Fruit fly (Drosophila melanogaster) whole organism, embryonic: Measurements from ENCODE around the gene RpL27A.

ENCODE experiments used
- Adf1 ChIP-seq: fragments of 200-800 bp; sonication (Bioruptor generic); IDR thresholded peaks from 2 replicates; pipeline ENCODE4 v1.3.6; 2022; ENCODE audit warnings: missing biosample characterization, missing genetic modification characterization
- Blimp-1 ChIP-seq: fragments of 200-800 bp; sonication (Bioruptor generic); optimal IDR thresholded peaks from 3 replicates; lab custom pipeline; 2018; ENCODE audit warnings: missing biosample characterization, missing genetic modification characterization, mild to moderate bottlenecking, moderate library complexity, missing genetic modification reagents
- CG10209 ChIP-seq: fragments of 200-800 bp; sonication (Bioruptor generic); optimal IDR thresholded peaks from 3 replicates; lab custom pipeline; 2017; ENCODE audit warnings: missing biosample characterization, mild to moderate bottlenecking, missing genetic modification characterization, missing genetic modification reagents
- CG10654 ChIP-seq: fragments of 200-800 bp; sonication (Bioruptor generic); optimal IDR thresholded peaks from 2 replicates; lab custom pipeline; 2016; ENCODE audit warnings: missing biosample characterization, missing genetic modification characterization
- CG12155 ChIP-seq: fragments of 200-800 bp; sonication (Bioruptor generic); optimal IDR thresholded peaks from 3 replicates; lab custom pipeline; 2016; ENCODE audit warnings: missing biosample characterization, missing genetic modification characterization
- CG12219 ChIP-seq: fragments of 200-800 bp; sonication (Bioruptor generic); optimal IDR thresholded peaks from 3 replicates; lab custom pipeline; 2018; ENCODE audit warnings: missing biosample characterization, mild to moderate bottlenecking, missing genetic modification characterization
- CG12769 ChIP-seq: fragments of 200-800 bp; sonication (Bioruptor generic); optimal IDR thresholded peaks from 2 replicates; lab custom pipeline; 2019; ENCODE audit warnings: missing biosample characterization, mild to moderate bottlenecking, missing genetic modification characterization, moderate library complexity
- CG13775 ChIP-seq: fragments of 200-800 bp; sonication (Bioruptor generic); optimal IDR thresholded peaks from 3 replicates; lab custom pipeline; 2017; ENCODE audit warnings: missing biosample characterization, mild to moderate bottlenecking, missing genetic modification characterization
- CG14667 ChIP-seq: fragments of 200-800 bp; sonication (Bioruptor generic); IDR thresholded peaks from 2 replicates; pipeline ENCODE4 v1.3.6; 2022; ENCODE audit warnings: missing biosample characterization, missing genetic modification characterization
- CG17328 ChIP-seq: fragments of 200-800 bp; sonication (Bioruptor generic); IDR thresholded peaks from 2 replicates; pipeline ENCODE4 v1.3.6; 2022; ENCODE audit warnings: missing biosample characterization, missing genetic modification characterization
- CG18262 ChIP-seq: fragments of 200-800 bp; optimal IDR thresholded peaks from 3 replicates; lab custom pipeline; 2019; ENCODE audit warnings: missing biosample characterization, mild to moderate bottlenecking, missing genetic modification characterization, moderate library complexity
- CG1832 ChIP-seq: fragments of 200-800 bp; sonication (Bioruptor generic); optimal IDR thresholded peaks from 2 replicates; lab custom pipeline; 2017; ENCODE audit warnings: missing biosample characterization, mild to moderate bottlenecking, missing genetic modification characterization, inconsistent platforms
- CG2116 ChIP-seq: fragments of 200-800 bp; sonication (Bioruptor generic); optimal IDR thresholded peaks from 3 replicates; lab custom pipeline; 2018; ENCODE audit warnings: missing biosample characterization, mild to moderate bottlenecking, missing genetic modification characterization
- CG30431 ChIP-seq: fragments of 200-800 bp; sonication (Bioruptor generic); optimal IDR thresholded peaks from 2 replicates; lab custom pipeline; 2017; ENCODE audit warnings: missing biosample characterization, missing genetic modification characterization
- CG34376 ChIP-seq: fragments of 200-800 bp; sonication (Bioruptor generic); optimal IDR thresholded peaks from 2 replicates; lab custom pipeline; 2018; ENCODE audit warnings: missing biosample characterization, mild to moderate bottlenecking, missing genetic modification characterization
- CG7357 ChIP-seq: fragments of 200-800 bp; sonication (Bioruptor generic); IDR thresholded peaks from 3 replicates; pipeline ENCODE4 v1.3.6; 2022; ENCODE audit warnings: missing biosample characterization, missing genetic modification characterization
- CG7372 ChIP-seq: fragments of 200-800 bp; sonication (Bioruptor generic); IDR thresholded peaks from 2 replicates; pipeline ENCODE4 v1.3.6; 2022; ENCODE audit warnings: missing biosample characterization, missing genetic modification characterization
- CG7987 ChIP-seq: fragments of 200-800 bp; sonication (Bioruptor generic); optimal IDR thresholded peaks from 2 replicates; lab custom pipeline; 2018; ENCODE audit warnings: missing biosample characterization, mild to moderate bottlenecking, missing genetic modification characterization, moderate library complexity
- D ChIP-seq, 2 experiments: fragments of 200-800 bp in 1 of 2; fragments of >200 bp in 1 of 2; sonication (Bioruptor generic) in 1 of 2; optimal IDR thresholded peaks; 2 replicates in 1 of 2; 3 replicates in 1 of 2; lab custom pipeline; 2017; ENCODE audit warnings: mild to moderate bottlenecking in 1 of 2, missing biosample characterization in 1 of 2, missing genetic modification characterization in 1 of 2, missing genetic modification reagents in 1 of 2
- D19B ChIP-seq: fragments of 200-800 bp; sonication (Bioruptor generic); optimal IDR thresholded peaks from 2 replicates; lab custom pipeline; 2017; ENCODE audit warnings: missing biosample characterization, mild to moderate bottlenecking, missing genetic modification characterization
- Deaf1 ChIP-seq: fragments of 200-800 bp; optimal IDR thresholded peaks from 3 replicates; lab custom pipeline; 2019; ENCODE audit warnings: missing biosample characterization, mild to moderate bottlenecking, missing genetic modification characterization, moderate library complexity
- Dip3 ChIP-seq: fragments of 200-800 bp; sonication (Bioruptor generic); optimal IDR thresholded peaks from 3 replicates; lab custom pipeline; 2016; ENCODE audit warnings: missing biosample characterization, missing genetic modification characterization
- Dref ChIP-seq: fragments of 200-800 bp; sonication (Bioruptor generic); IDR thresholded peaks from 2 replicates; pipeline ENCODE4 v1.3.6; 2022; ENCODE audit warnings: missing biosample characterization, missing genetic modification characterization
- Hand ChIP-seq: fragments of 200-800 bp; sonication (Bioruptor generic); optimal IDR thresholded peaks from 2 replicates; lab custom pipeline; 2017; ENCODE audit warnings: mild to moderate bottlenecking, missing biosample characterization, missing genetic modification reagents, missing genetic modification characterization
- Hmx ChIP-seq: fragments of 200-800 bp; sonication (Bioruptor generic); optimal IDR thresholded peaks from 2 replicates; lab custom pipeline; 2016; ENCODE audit warnings: missing biosample characterization, missing genetic modification characterization
- Meics ChIP-seq: fragments of 200-800 bp; sonication (Bioruptor generic); optimal IDR thresholded peaks from 2 replicates; lab custom pipeline; 2017; ENCODE audit warnings: missing biosample characterization, mild to moderate bottlenecking, missing genetic modification characterization
- Oli ChIP-seq: fragments of 200-800 bp; sonication (Bioruptor generic); optimal IDR thresholded peaks from 2 replicates; lab custom pipeline; 2018; ENCODE audit warnings: missing biosample characterization, mild to moderate bottlenecking, missing genetic modification characterization, moderate library complexity
- Scr ChIP-seq: fragments of 200-800 bp; sonication (Bioruptor generic); IDR thresholded peaks from 2 replicates; pipeline ENCODE4 v1.3.6; 2022; ENCODE audit warnings: missing biosample characterization, missing genetic modification characterization; ENCODE audit not compliant: partially characterized antibody
- Sry-δ ChIP-seq: fragments of 200-800 bp; sonication (Bioruptor generic); optimal IDR thresholded peaks from 2 replicates; lab custom pipeline; 2016; ENCODE audit warnings: missing biosample characterization, missing genetic modification characterization
- YL-1 ChIP-seq: fragments of 200-800 bp; sonication (Bioruptor generic); optimal IDR thresholded peaks from 3 replicates; lab custom pipeline; 2017; ENCODE audit warnings: missing biosample characterization, mild to moderate bottlenecking, missing genetic modification characterization
- bigmax ChIP-seq: fragments of 200-800 bp; sonication (Bioruptor generic); optimal IDR thresholded peaks from 2 replicates; lab custom pipeline; 2018; ENCODE audit warnings: missing biosample characterization, mild to moderate bottlenecking, missing genetic modification characterization
- cas ChIP-seq: fragments of 200-800 bp; sonication (Bioruptor generic); IDR thresholded peaks from 2 replicates; pipeline ENCODE4 v1.3.6; 2022; ENCODE audit warnings: missing biosample characterization, missing genetic modification characterization
- dimm ChIP-seq: fragments of 200-800 bp; sonication (Bioruptor generic); IDR thresholded peaks from 2 replicates; pipeline ENCODE4 v1.3.6; 2022; ENCODE audit warnings: missing biosample characterization, missing genetic modification characterization
- ems ChIP-seq: fragments of 200-800 bp; sonication (Bioruptor generic); optimal IDR thresholded peaks from 3 replicates; lab custom pipeline; 2016; ENCODE audit warnings: missing biosample characterization, missing genetic modification characterization
- gce ChIP-seq: fragments of 200-800 bp; sonication (Bioruptor generic); IDR thresholded peaks from 3 replicates; pipeline ENCODE4 v1.3.6; 2022; ENCODE audit warnings: missing biosample characterization, missing genetic modification characterization
- hbn ChIP-seq: fragments of 200-800 bp; sonication (Bioruptor generic); IDR thresholded peaks from 2 replicates; pipeline ENCODE4 v1.3.6; 2022; ENCODE audit warnings: missing biosample characterization, missing genetic modification characterization; ENCODE audit not compliant: partially characterized antibody
- mld ChIP-seq: fragments of 200-800 bp; sonication (Bioruptor generic); IDR thresholded peaks from 3 replicates; pipeline ENCODE4 v1.3.6; 2022; ENCODE audit warnings: missing biosample characterization, missing genetic modification characterization; ENCODE audit not compliant: partially characterized antibody
- pfk ChIP-seq: fragments of 200-800 bp; sonication (Bioruptor generic); optimal IDR thresholded peaks from 2 replicates; lab custom pipeline; 2018; ENCODE audit warnings: missing biosample characterization, mild to moderate bottlenecking, missing genetic modification characterization, moderate library complexity
- pum ChIP-seq: fragments of 200-800 bp; sonication (Bioruptor generic); optimal IDR thresholded peaks from 2 replicates; lab custom pipeline; 2016; ENCODE audit warnings: missing biosample characterization, missing genetic modification characterization
- ranshi ChIP-seq: fragments of 200-800 bp; sonication (Bioruptor generic); IDR thresholded peaks from 2 replicates; pipeline ENCODE4 v1.3.6; 2022; ENCODE audit warnings: missing biosample characterization, missing genetic modification characterization
- sc ChIP-seq, 3 experiments: fragments of >200 bp in 2 of 3; fragments of 200-800 bp in 1 of 3; sonication (Bioruptor generic) in 1 of 3; optimal IDR thresholded peaks; 2 replicates in 2 of 3; 3 replicates in 1 of 3; lab custom pipeline; 2017; ENCODE audit warnings: mild to moderate bottlenecking in 1 of 3, missing biosample characterization in 1 of 3, missing genetic modification characterization in 1 of 3, missing genetic modification reagents in 1 of 3
- shn ChIP-seq: fragments of 200-800 bp; sonication (Bioruptor generic); optimal IDR thresholded peaks from 3 replicates; lab custom pipeline; 2016; ENCODE audit warnings: missing biosample characterization, missing genetic modification characterization
- sim ChIP-seq: fragments of 200-800 bp; sonication (Bioruptor generic); IDR thresholded peaks from 2 replicates; pipeline ENCODE4 v1.3.6; 2022; ENCODE audit warnings: missing biosample characterization, missing genetic modification characterization
- tll ChIP-seq, 2 experiments: fragments of 200-800 bp in 1 of 2; fragments of >200 bp in 1 of 2; sonication (Bioruptor generic) in 1 of 2; optimal IDR thresholded peaks; 2 replicates each; lab custom pipeline; 2017 to 2019; ENCODE audit warnings: missing biosample characterization in 2 of 2, missing genetic modification characterization in 2 of 2, mild to moderate bottlenecking in 1 of 2, moderate library complexity in 1 of 2
- trem ChIP-seq: fragments of 200-800 bp; optimal IDR thresholded peaks from 3 replicates; lab custom pipeline; 2019; ENCODE audit warnings: missing biosample characterization, mild to moderate bottlenecking, missing genetic modification characterization, moderate library complexity
- tup ChIP-seq: fragments of 200-800 bp; sonication (Bioruptor generic); optimal IDR thresholded peaks from 2 replicates; lab custom pipeline; 2016; ENCODE audit warnings: missing biosample characterization, mild to moderate bottlenecking, missing genetic modification characterization, moderate library complexity
- unc-4 ChIP-seq: fragments of 200-800 bp; sonication (Bioruptor generic); IDR thresholded peaks from 2 replicates; pipeline ENCODE4 v1.3.6; 2022; ENCODE audit warnings: missing biosample characterization, missing genetic modification characterization; ENCODE audit not compliant: partially characterized antibody
- wor ChIP-seq: fragments of 200-800 bp; sonication (Bioruptor generic); IDR thresholded peaks from 2 replicates; pipeline ENCODE4 v1.3.6; 2022; ENCODE audit warnings: missing biosample characterization, missing genetic modification characterization
- zfh1 ChIP-seq: fragments of 200-800 bp; sonication (Bioruptor generic); IDR thresholded peaks from 3 replicates; pipeline ENCODE4 v1.3.6; 2022; ENCODE audit warnings: missing biosample characterization, missing genetic modification characterization

RpL27A gene

dm6 chr2L:4448582-4449016 lies 9.6 kb downstream of the RpL27A start, which contains the start of gene MFS18 (continued):
- TF ChIP-seq Deaf1 = peak; percentile 69
- TF ChIP-seq Oli = peak; percentile 95
- TF ChIP-seq Meics (GFP tag; lab: Kevin White, UChicago) = peak; percentile 98
- TF ChIP-seq mld (GFP tag; lab: Robert Waterston, UW) = peak; percentile 71; the same call in 1 of the 3 replicates
- TF ChIP-seq CG1832 (GFP tag; lab: Kevin White, UChicago) = no peak
- peak; percentile 38 for TF ChIP-seq pfk (GFP tag; lab: Kevin White, UChicago)
- TF ChIP-seq D (optimal IDR thresholded peaks at IDR 0.05; lab: Kevin White, UChicago) = no peak
- peak; percentile 99 for TF ChIP-seq D (GFP tag; optimal IDR thresholded peaks at IDR 0.05; lab: Kevin White, UChicago)
- TF ChIP-seq tup (GFP tag; lab: Kevin White, UChicago) = peak; percentile 89
- peak; percentile 98 for TF ChIP-seq gce (GFP tag; lab: Robert Waterston, UW)
- TF ChIP-seq unc-4 (GFP tag; lab: Robert Waterston, UW) = peak; percentile 52
- peak; percentile 96 for TF ChIP-seq CG7357 (GFP tag; lab: Robert Waterston, UW)
- TF ChIP-seq Adf1 (GFP tag; lab: Robert Waterston, UW) = peak; percentile 86
- peak; percentile 82 for TF ChIP-seq Dip3
- TF ChIP-seq cas (GFP tag; lab: Robert Waterston, UW) = peak; percentile 98
- peak; percentile 68 for TF ChIP-seq Scr (GFP tag; lab: Robert Waterston, UW)
- TF ChIP-seq Blimp-1 (GFP tag; lab: Kevin White, UChicago) = peak; percentile 99
- peak; percentile 99 for TF ChIP-seq CG14667
- TF ChIP-seq Hand (GFP tag; lab: Kevin White, UChicago) = peak; percentile 89
- no peak for TF ChIP-seq sc (optimal IDR thresholded peaks at IDR 0.05; lab: Kevin White, UChicago)
- TF ChIP-seq sc (GFP tag; optimal IDR thresholded peaks at IDR 0.05; lab: Kevin White, UChicago) = peak; percentile 93
- peak; percentile 79 for TF ChIP-seq Hmx (GFP tag; lab: Kevin White, UChicago)
- TF ChIP-seq D19B = peak; percentile 94
- TF ChIP-seq sim = peak; percentile 99
- TF ChIP-seq CG18262 = peak; percentile 99
- TF ChIP-seq ems = peak; percentile 95
- TF ChIP-seq CG30431 (GFP tag; lab: Kevin White, UChicago) = peak; percentile 94
- peak; percentile 69 for TF ChIP-seq shn
- TF ChIP-seq CG12769 (tag; lab: Kevin White, UChicago) = no peak
- TF ChIP-seq CG10654 (GFP tag; lab: Kevin White, UChicago) = peak; percentile 99
- peak; percentile 99 for TF ChIP-seq ranshi (GFP tag; lab: Robert Waterston, UW)
- TF ChIP-seq CG12155 (GFP tag; lab: Kevin White, UChicago) = peak; percentile 94
- TF ChIP-seq CG13775 (GFP tag; lab: Kevin White, UChicago) = peak; percentile 98
- TF ChIP-seq CG7372 (GFP tag; lab: Robert Waterston, UW) = peak; percentile 97
- TF ChIP-seq hbn (GFP tag; lab: Robert Waterston, UW) = peak; percentile 46
- peak; percentile 97 for TF ChIP-seq trem (tag; lab: Kevin White, UChicago)
- TF ChIP-seq Dref (GFP tag; lab: Robert Waterston, UW) = peak; percentile 85
- peak; percentile 80 for TF ChIP-seq pum (GFP tag; lab: Kevin White, UChicago)
- peak; percentile 48 for TF ChIP-seq Sry-δ (GFP tag; lab: Kevin White, UChicago)
- TF ChIP-seq CG7987 (GFP tag; lab: Kevin White, UChicago) = peak; percentile 96
- peak; percentile 97 for TF ChIP-seq CG10209
- peak; percentile 98 for TF ChIP-seq dimm (GFP tag; lab: Robert Waterston, UW)
- peak; percentile 93 for TF ChIP-seq CG2116 (GFP tag; lab: Kevin White, UChicago)
- TF ChIP-seq CG12219 (GFP tag; lab: Kevin White, UChicago) = peak; percentile 89
- peak; percentile 99 for TF ChIP-seq wor (GFP tag; lab: Robert Waterston, UW)
- TF ChIP-seq zfh1 (GFP tag; lab: Robert Waterston, UW) = peak; percentile 99
- TF ChIP-seq CG17328 (GFP tag; lab: Robert Waterston, UW) = peak; percentile 99
- peak; percentile 75 for TF ChIP-seq bigmax
- peak; percentile 96 for TF ChIP-seq YL-1 (GFP tag; lab: Kevin White, UChicago)
- peak; percentile 96 for TF ChIP-seq CG34376 (GFP tag; lab: Kevin White, UChicago)
- TF ChIP-seq tll (GFP tag; optimal IDR thresholded peaks at IDR 0.05; lab: Kevin White, UChicago) = peak in 1 of 2 experiments; percentile 39
